Fruit fly (Drosophila melanogaster) whole organism, embryonic: ENCODE data around the gene CG13373.

ENCODE experiments used
- Atf6 ChIP-seq: fragments of 200-800 bp; sonication (Bioruptor generic); IDR thresholded peaks from 2 replicates; pipeline ENCODE4 v1.3.6; 2022; ENCODE audit warnings: missing biosample characterization, missing genetic modification characterization
- Blimp-1 ChIP-seq: fragments of 200-800 bp; sonication (Bioruptor generic); optimal IDR thresholded peaks from 3 replicates; lab custom pipeline; 2018; ENCODE audit warnings: missing biosample characterization, missing genetic modification characterization, mild to moderate bottlenecking, moderate library complexity, missing genetic modification reagents
- BtbVII ChIP-seq: fragments of 200-800 bp; sonication (Bioruptor generic); optimal IDR thresholded peaks from 3 replicates; lab custom pipeline; 2017; ENCODE audit warnings: missing biosample characterization, mild to moderate bottlenecking, missing genetic modification characterization
- CG10979 ChIP-seq: fragments of 200-800 bp; sonication (Bioruptor generic); optimal IDR thresholded peaks from 2 replicates; lab custom pipeline; 2018; ENCODE audit warnings: missing biosample characterization, mild to moderate bottlenecking, missing genetic modification characterization, moderate library complexity
- CG12071 ChIP-seq: fragments of 200-800 bp; sonication (Bioruptor generic); optimal IDR thresholded peaks from 3 replicates; lab custom pipeline; 2018; ENCODE audit warnings: missing biosample characterization, mild to moderate bottlenecking, missing genetic modification characterization
- CG12104 ChIP-seq: fragments of 200-800 bp; sonication (Bioruptor generic); optimal IDR thresholded peaks from 3 replicates; lab custom pipeline; 2016; ENCODE audit warnings: missing biosample characterization, missing genetic modification characterization
- CG12744 ChIP-seq: fragments of 200-800 bp; sonication (Bioruptor generic); optimal IDR thresholded peaks from 2 replicates; lab custom pipeline; 2016; ENCODE audit warnings: missing biosample characterization, missing genetic modification characterization
- CG12769 ChIP-seq: fragments of 200-800 bp; sonication (Bioruptor generic); optimal IDR thresholded peaks from 2 replicates; lab custom pipeline; 2019; ENCODE audit warnings: missing biosample characterization, mild to moderate bottlenecking, missing genetic modification characterization, moderate library complexity
- CG13296 ChIP-seq: fragments of 200-800 bp; sonication (Bioruptor generic); optimal IDR thresholded peaks from 3 replicates; lab custom pipeline; 2018; ENCODE audit warnings: missing biosample characterization, mild to moderate bottlenecking, missing genetic modification characterization
- CG15011 ChIP-seq: fragments of 200-800 bp; sonication (Bioruptor generic); optimal IDR thresholded peaks from 3 replicates; lab custom pipeline; 2018; ENCODE audit warnings: missing biosample characterization, mild to moderate bottlenecking, missing genetic modification characterization
- CG15269 ChIP-seq: fragments of 200-800 bp; sonication (Bioruptor generic); optimal IDR thresholded peaks from 2 replicates; lab custom pipeline; 2018; ENCODE audit warnings: missing biosample characterization, mild to moderate bottlenecking, missing genetic modification characterization, moderate library complexity
- CG15514 ChIP-seq: fragments of 200-800 bp; sonication (Bioruptor generic); optimal IDR thresholded peaks from 3 replicates; lab custom pipeline; 2017; ENCODE audit warnings: missing biosample characterization, missing genetic modification characterization, mild to moderate bottlenecking, moderate library complexity, missing genetic modification reagents
- CG1603 ChIP-seq: fragments of 200-800 bp; sonication (Bioruptor generic); optimal IDR thresholded peaks from 2 replicates; lab custom pipeline; 2019; ENCODE audit warnings: missing biosample characterization, mild to moderate bottlenecking, missing genetic modification characterization, moderate library complexity
- CG17568 ChIP-seq: fragments of 200-800 bp; sonication (Bioruptor generic); optimal IDR thresholded peaks from 2 replicates; lab custom pipeline; 2018; ENCODE audit warnings: missing biosample characterization, mild to moderate bottlenecking, missing genetic modification characterization, moderate library complexity
- CG18262 ChIP-seq: fragments of 200-800 bp; optimal IDR thresholded peaks from 3 replicates; lab custom pipeline; 2019; ENCODE audit warnings: missing biosample characterization, mild to moderate bottlenecking, missing genetic modification characterization, moderate library complexity
- CG2120 ChIP-seq: fragments of 200-800 bp; sonication (Bioruptor generic); optimal IDR thresholded peaks from 3 replicates; lab custom pipeline; 2016; ENCODE audit warnings: missing biosample characterization, missing genetic modification characterization
- CG3281 ChIP-seq: fragments of 200-800 bp; sonication (Bioruptor generic); optimal IDR thresholded peaks from 3 replicates; lab custom pipeline; 2017; ENCODE audit warnings: missing biosample characterization, mild to moderate bottlenecking, missing genetic modification characterization
- CG6765 ChIP-seq: fragments of 200-800 bp; sonication (Bioruptor generic); optimal IDR thresholded peaks from 3 replicates; lab custom pipeline; 2017; ENCODE audit warnings: missing biosample characterization, mild to moderate bottlenecking, missing genetic modification characterization
- CG6813 ChIP-seq: fragments of 200-800 bp; sonication (Bioruptor generic); optimal IDR thresholded peaks from 2 replicates; lab custom pipeline; 2017; ENCODE audit warnings: missing biosample characterization, missing genetic modification characterization, mild to moderate bottlenecking, moderate library complexity, missing genetic modification reagents
- CG6854 ChIP-seq: fragments of 200-800 bp; sonication (Bioruptor generic); optimal IDR thresholded peaks from 3 replicates; lab custom pipeline; 2017; ENCODE audit warnings: missing biosample characterization, mild to moderate bottlenecking, missing genetic modification characterization
- CG7839 ChIP-seq: fragments of 200-800 bp; sonication (Bioruptor generic); optimal IDR thresholded peaks from 3 replicates; lab custom pipeline; 2018; ENCODE audit warnings: missing biosample characterization, mild to moderate bottlenecking, missing genetic modification characterization, moderate library complexity
- Chrac-16 ChIP-seq: fragments of 200-800 bp; sonication (Bioruptor generic); optimal IDR thresholded peaks from 3 replicates; lab custom pipeline; 2016; ENCODE audit warnings: missing biosample characterization, missing genetic modification characterization
- Dad ChIP-seq: fragments of 200-800 bp; sonication (Bioruptor generic); optimal IDR thresholded peaks from 3 replicates; lab custom pipeline; 2016; ENCODE audit warnings: missing biosample characterization, missing genetic modification characterization
- Deaf1 ChIP-seq: fragments of 200-800 bp; optimal IDR thresholded peaks from 3 replicates; lab custom pipeline; 2019; ENCODE audit warnings: missing biosample characterization, mild to moderate bottlenecking, missing genetic modification characterization, moderate library complexity
- Dll ChIP-seq: fragments of 200-800 bp; sonication (Bioruptor generic); IDR thresholded peaks from 4 replicates; pipeline ENCODE4 v1.3.6; 2022; ENCODE audit warnings: missing biosample characterization, missing genetic modification characterization; ENCODE audit not compliant: partially characterized antibody
- Eip74EF ChIP-seq, 2 experiments: fragments of 200-800 bp in 1 of 2; fragments of >200 bp in 1 of 2; sonication (Bioruptor generic) in 1 of 2; optimal IDR thresholded peaks; 2 replicates each; lab custom pipeline; 2017 to 2019; ENCODE audit warnings: missing biosample characterization in 2 of 2, missing genetic modification characterization in 2 of 2, mild to moderate bottlenecking in 1 of 2, moderate library complexity in 1 of 2
- Fer1 ChIP-seq: fragments of 200-800 bp; sonication (Bioruptor generic); optimal IDR thresholded peaks from 2 replicates; lab custom pipeline; 2017; ENCODE audit warnings: missing biosample characterization, mild to moderate bottlenecking, missing genetic modification characterization
- HHEX ChIP-seq: fragments of 200-800 bp; sonication (Bioruptor generic); optimal IDR thresholded peaks from 3 replicates; lab custom pipeline; 2017; ENCODE audit warnings: missing biosample characterization, mild to moderate bottlenecking, missing genetic modification characterization, missing genetic modification reagents
- HmgZ ChIP-seq: fragments of 200-800 bp; sonication (Bioruptor generic); optimal IDR thresholded peaks from 2 replicates; lab custom pipeline; 2018; ENCODE audit warnings: missing biosample characterization, mild to moderate bottlenecking, missing genetic modification characterization
- Med ChIP-seq: fragments of 200-800 bp; sonication (Bioruptor generic); peaks from one replicate; lab custom pipeline; 2016; ENCODE audit warnings: missing biosample characterization, missing genetic modification characterization, mild to moderate bottlenecking, inconsistent platforms, moderate library complexity
- Meics ChIP-seq: fragments of 200-800 bp; sonication (Bioruptor generic); optimal IDR thresholded peaks from 2 replicates; lab custom pipeline; 2017; ENCODE audit warnings: missing biosample characterization, mild to moderate bottlenecking, missing genetic modification characterization
- Nf-YB ChIP-seq: fragments of 200-800 bp; sonication (Bioruptor generic); optimal IDR thresholded peaks from 3 replicates; lab custom pipeline; 2019; ENCODE audit warnings: missing biosample characterization, mild to moderate bottlenecking, missing genetic modification characterization, moderate library complexity
- Opbp ChIP-seq: fragments of 200-800 bp; sonication (Bioruptor generic); IDR thresholded peaks from 3 replicates; pipeline ENCODE4 v1.3.6; 2022; ENCODE audit warnings: missing biosample characterization, missing genetic modification characterization; ENCODE audit not compliant: partially characterized antibody
- Sry-δ ChIP-seq: fragments of 200-800 bp; sonication (Bioruptor generic); optimal IDR thresholded peaks from 2 replicates; lab custom pipeline; 2016; ENCODE audit warnings: missing biosample characterization, missing genetic modification characterization
- Vsx1 ChIP-seq: fragments of 200-800 bp; sonication (Bioruptor generic); optimal IDR thresholded peaks from 2 replicates; lab custom pipeline; 2017; ENCODE audit warnings: missing biosample characterization, mild to moderate bottlenecking, missing genetic modification characterization, missing genetic modification reagents
- bab2 ChIP-seq: fragments of 200-800 bp; sonication (Bioruptor generic); optimal IDR thresholded peaks from 2 replicates; lab custom pipeline; 2016; ENCODE audit warnings: missing biosample characterization, missing genetic modification characterization
- bsh ChIP-seq, 2 experiments: fragments of 200-800 bp; sonication (Bioruptor generic); optimal IDR thresholded peaks; 2 replicates each; lab custom pipeline; 2017 to 2018; ENCODE audit warnings: mild to moderate bottlenecking in 2 of 2, missing biosample characterization in 2 of 2, missing genetic modification characterization in 2 of 2, moderate library complexity in 1 of 2
- croc ChIP-seq: fragments of 200-800 bp; sonication (Bioruptor generic); conservative IDR thresholded peaks from 3 replicates; pipeline ENCODE4 v1.3.6; 2022; ENCODE audit warnings: missing biosample characterization, missing genetic modification characterization
- fd3F ChIP-seq: fragments of 200-800 bp; sonication (Bioruptor generic); optimal IDR thresholded peaks from 2 replicates; lab custom pipeline; 2018; ENCODE audit warnings: missing biosample characterization, mild to moderate bottlenecking, missing genetic modification characterization, moderate library complexity
- grau ChIP-seq: fragments of 200-800 bp; optimal IDR thresholded peaks from 3 replicates; lab custom pipeline; 2019; ENCODE audit warnings: missing biosample characterization, mild to moderate bottlenecking, missing genetic modification characterization, moderate library complexity
- inv ChIP-seq: fragments of 200-800 bp; sonication (Bioruptor generic); IDR thresholded peaks from 2 replicates; pipeline ENCODE4 v1.3.6; 2022; ENCODE audit warnings: missing biosample characterization, missing genetic modification characterization; ENCODE audit not compliant: partially characterized antibody
- mld ChIP-seq: fragments of 200-800 bp; sonication (Bioruptor generic); IDR thresholded peaks from 3 replicates; pipeline ENCODE4 v1.3.6; 2022; ENCODE audit warnings: missing biosample characterization, missing genetic modification characterization; ENCODE audit not compliant: partially characterized antibody
- nau ChIP-seq: fragments of 200-800 bp; sonication (Bioruptor generic); optimal IDR thresholded peaks from 3 replicates; lab custom pipeline; 2017; ENCODE audit warnings: missing biosample characterization, mild to moderate bottlenecking, missing genetic modification characterization, missing genetic modification reagents
- p53 ChIP-seq: fragments of 200-800 bp; sonication (Bioruptor generic); optimal IDR thresholded peaks from 2 replicates; lab custom pipeline; 2016; ENCODE audit warnings: missing biosample characterization, missing genetic modification characterization
- ranshi ChIP-seq: fragments of 200-800 bp; sonication (Bioruptor generic); IDR thresholded peaks from 2 replicates; pipeline ENCODE4 v1.3.6; 2022; ENCODE audit warnings: missing biosample characterization, missing genetic modification characterization
- shn ChIP-seq: fragments of 200-800 bp; sonication (Bioruptor generic); optimal IDR thresholded peaks from 3 replicates; lab custom pipeline; 2016; ENCODE audit warnings: missing biosample characterization, missing genetic modification characterization
- sob ChIP-seq: fragments of 200-800 bp; sonication (Bioruptor generic); IDR thresholded peaks from 2 replicates; pipeline ENCODE4 v1.3.6; 2022; ENCODE audit warnings: missing biosample characterization, missing genetic modification characterization

The CG13373 gene

dm6 chrX:512527-512926 is 35.7 kb downstream of the CG13373 start (continued):
- no peak for TF ChIP-seq CG12744 (GFP tag; lab: Kevin White, UChicago)
- TF ChIP-seq, all 482 proteins: peak for 18

- TF ChIP-seq bsh (GFP tag; optimal IDR thresholded peaks at IDR 0.05; lab: Kevin White, UChicago) = peak in 1 of 2 experiments; percentile 35
- peak; percentile 54 for TF ChIP-seq CG13296 (GFP tag; lab: Kevin White, UChicago)
- no peak for TF ChIP-seq croc
- TF ChIP-seq Sry-δ (GFP tag; lab: Kevin White, UChicago) = no peak
- TF ChIP-seq Med = peak; percentile 82
- no peak for TF ChIP-seq CG2120
- TF ChIP-seq Chrac-16 (GFP tag; lab: Kevin White, UChicago) = no peak
- TF ChIP-seq CG15514 (GFP tag; lab: Kevin White, UChicago) = peak; percentile 57
- TF ChIP-seq inv = no peak
- peak; percentile 22; the same call in 1 of the 2 replicates for TF ChIP-seq Atf6 (GFP tag; lab: Robert Waterston, UW)
- TF ChIP-seq mld = no peak
- peak; percentile 21 for TF ChIP-seq CG1603 (tag; lab: Kevin White, UChicago)
- no peak for TF ChIP-seq CG12104 (GFP tag; lab: Kevin White, UChicago)
- TF ChIP-seq Dll (GFP tag; lab: Robert Waterston, UW) = no peak
- TF ChIP-seq CG15269 (tag; lab: Kevin White, UChicago) = peak; percentile 34
- peak; percentile 55 for TF ChIP-seq CG12769 (tag; lab: Kevin White, UChicago)
- peak; percentile 13 for TF ChIP-seq CG7839 (tag; lab: Kevin White, UChicago)
- peak; percentile 43 for TF ChIP-seq CG3281
- TF ChIP-seq nau (GFP tag; lab: Kevin White, UChicago) = peak; percentile 30
- TF ChIP-seq Fer1 (GFP tag; lab: Kevin White, UChicago) = peak; percentile 36
- no peak for TF ChIP-seq ranshi
- peak; percentile 13 for TF ChIP-seq grau
- no peak for TF ChIP-seq Dad (GFP tag; lab: Kevin White, UChicago)
- peak; percentile 40 for TF ChIP-seq fd3F (GFP tag; lab: Kevin White, UChicago)
- peak; percentile 25 for TF ChIP-seq CG17568 (GFP tag; lab: Kevin White, UChicago)
- TF ChIP-seq sob (GFP tag; lab: Robert Waterston, UW) = peak; percentile 21; the same call in 1 of the 2 replicates
- TF ChIP-seq Vsx1 (GFP tag; lab: Kevin White, UChicago) = peak; percentile 29
- peak; percentile 69 for TF ChIP-seq CG6813 (GFP tag; lab: Kevin White, UChicago)
- TF ChIP-seq Nf-YB (GFP tag; lab: Kevin White, UChicago) = no peak
- peak; percentile 57 for TF ChIP-seq HHEX (GFP tag; lab: Kevin White, UChicago)
- TF ChIP-seq Meics = peak; percentile 48
- TF ChIP-seq CG6765 = peak; percentile 32
- TF ChIP-seq CG15011 (GFP tag; lab: Kevin White, UChicago) = peak; percentile 40
- TF ChIP-seq Opbp (GFP tag; lab: Robert Waterston, UW) = no peak
- TF ChIP-seq CG6854 (GFP tag; lab: Kevin White, UChicago) = peak; percentile 19
- TF ChIP-seq CG12071 (GFP tag; lab: Kevin White, UChicago) = peak; percentile 28
- TF ChIP-seq bab2 (GFP tag; lab: Kevin White, UChicago) = peak; percentile 33
- peak; percentile 8 for TF ChIP-seq HmgZ (tag; lab: Kevin White, UChicago)
- no peak for TF ChIP-seq Deaf1 (tag; lab: Kevin White, UChicago)
- no peak for TF ChIP-seq CG10979 (tag; lab: Kevin White, UChicago)
- peak; percentile 17 for TF ChIP-seq BtbVII (GFP tag; lab: Kevin White, UChicago)
- no peak for TF ChIP-seq shn
- peak in 1 of 2 experiments; percentile 7 for TF ChIP-seq Eip74EF (GFP tag; optimal IDR thresholded peaks at IDR 0.05; lab: Kevin White, UChicago)
- TF ChIP-seq CG18262 (tag; lab: Kevin White, UChicago) = no peak
- TF ChIP-seq Blimp-1 (GFP tag; lab: Kevin White, UChicago) = peak; percentile 32
- TF ChIP-seq p53 (GFP tag; lab: Kevin White, UChicago) = no peak
Measured at dm6 chrX:515676-516075, 38.9 kb downstream of the CG13373 start.
